Fruit fly (Drosophila melanogaster) whole organism, embryonic: ENCODE results near the gene mRpS23.

Experiments
- Atf-2 ChIP-seq: fragments of 200-800 bp; sonication (Bioruptor generic); optimal IDR thresholded peaks from 2 replicates; lab custom pipeline; 2016; ENCODE audit warnings: missing biosample characterization, missing genetic modification characterization
- CG12104 ChIP-seq: fragments of 200-800 bp; sonication (Bioruptor generic); optimal IDR thresholded peaks from 3 replicates; lab custom pipeline; 2016; ENCODE audit warnings: missing biosample characterization, missing genetic modification characterization
- CG12769 ChIP-seq: fragments of 200-800 bp; sonication (Bioruptor generic); optimal IDR thresholded peaks from 2 replicates; lab custom pipeline; 2019; ENCODE audit warnings: missing biosample characterization, mild to moderate bottlenecking, missing genetic modification characterization, moderate library complexity
- CG12942 ChIP-seq: fragments of 200-800 bp; sonication (Bioruptor generic); optimal IDR thresholded peaks from 3 replicates; lab custom pipeline; 2016; ENCODE audit warnings: missing biosample characterization, missing genetic modification characterization
- CG13424 ChIP-seq: fragments of 200-800 bp; sonication (Bioruptor generic); optimal IDR thresholded peaks from 2 replicates; lab custom pipeline; 2019; ENCODE audit warnings: missing biosample characterization, mild to moderate bottlenecking, missing genetic modification characterization, moderate library complexity
- CG15269 ChIP-seq: fragments of 200-800 bp; sonication (Bioruptor generic); optimal IDR thresholded peaks from 2 replicates; lab custom pipeline; 2018; ENCODE audit warnings: missing biosample characterization, mild to moderate bottlenecking, missing genetic modification characterization, moderate library complexity
- CG18764 ChIP-seq: fragments of 200-800 bp; sonication (Bioruptor generic); optimal IDR thresholded peaks from 3 replicates; lab custom pipeline; 2016; ENCODE audit warnings: missing biosample characterization, missing genetic modification characterization
- CG31224 ChIP-seq: fragments of 200-800 bp; sonication (Bioruptor generic); IDR thresholded peaks from 2 replicates; pipeline ENCODE4 v1.3.6; 2022; ENCODE audit warnings: missing biosample characterization, missing genetic modification characterization
- CG3407 ChIP-seq: fragments of 200-800 bp; sonication (Bioruptor generic); optimal IDR thresholded peaks from 2 replicates; lab custom pipeline; 2018; ENCODE audit warnings: missing biosample characterization, mild to moderate bottlenecking, missing genetic modification characterization
- CG34224 ChIP-seq: fragments of 200-800 bp; sonication (Bioruptor generic); IDR thresholded peaks from 3 replicates; pipeline ENCODE4 v1.3.6; 2022; ENCODE audit warnings: missing biosample characterization, missing genetic modification characterization; ENCODE audit not compliant: partially characterized antibody
- CG3838 ChIP-seq: fragments of 200-800 bp; sonication (Bioruptor generic); optimal IDR thresholded peaks from 3 replicates; lab custom pipeline; 2016; ENCODE audit warnings: missing biosample characterization, missing genetic modification characterization
- CG43689 ChIP-seq: fragments of 200-800 bp; sonication (Bioruptor generic); IDR thresholded peaks from 2 replicates; pipeline ENCODE4 v1.3.6; 2022; ENCODE audit warnings: missing biosample characterization, missing genetic modification characterization
- CG6175 ChIP-seq: fragments of 200-800 bp; sonication (Bioruptor generic); IDR thresholded peaks from 3 replicates; pipeline ENCODE4 v1.3.6; 2022; ENCODE audit warnings: missing biosample characterization, missing genetic modification characterization
- CG7556 ChIP-seq: fragments of 200-800 bp; sonication (Bioruptor generic); optimal IDR thresholded peaks from 2 replicates; lab custom pipeline; 2017; ENCODE audit warnings: missing biosample characterization, mild to moderate bottlenecking, missing genetic modification characterization
- CG7963 ChIP-seq: fragments of 200-800 bp; sonication (Bioruptor generic); IDR thresholded peaks from 3 replicates; pipeline ENCODE4 v1.3.6; 2022; ENCODE audit warnings: missing biosample characterization, missing genetic modification characterization; ENCODE audit not compliant: partially characterized antibody
- CG7987 ChIP-seq: fragments of 200-800 bp; sonication (Bioruptor generic); optimal IDR thresholded peaks from 2 replicates; lab custom pipeline; 2018; ENCODE audit warnings: missing biosample characterization, mild to moderate bottlenecking, missing genetic modification characterization, moderate library complexity
- CkIIα-i1 ChIP-seq: fragments of 200-800 bp; sonication (Bioruptor generic); IDR thresholded peaks from 2 replicates; pipeline ENCODE4 v1.3.6; 2022; ENCODE audit warnings: missing biosample characterization, missing genetic modification characterization
- D19B ChIP-seq: fragments of 200-800 bp; sonication (Bioruptor generic); optimal IDR thresholded peaks from 2 replicates; lab custom pipeline; 2017; ENCODE audit warnings: missing biosample characterization, mild to moderate bottlenecking, missing genetic modification characterization
- Deaf1 ChIP-seq: fragments of 200-800 bp; optimal IDR thresholded peaks from 3 replicates; lab custom pipeline; 2019; ENCODE audit warnings: missing biosample characterization, mild to moderate bottlenecking, missing genetic modification characterization, moderate library complexity
- Doc3 ChIP-seq: fragments of 200-800 bp; sonication (Bioruptor generic); IDR thresholded peaks from 3 replicates; pipeline ENCODE4 v1.3.6; 2022; ENCODE audit warnings: missing biosample characterization, missing genetic modification characterization; ENCODE audit not compliant: partially characterized antibody
- ERR ChIP-seq: fragments of 200-800 bp; sonication (Bioruptor generic); optimal IDR thresholded peaks from 2 replicates; lab custom pipeline; 2016; ENCODE audit warnings: missing biosample characterization, missing genetic modification characterization
- Mad ChIP-seq: fragments of 200-800 bp; sonication (Bioruptor generic); optimal IDR thresholded peaks from 2 replicates; lab custom pipeline; 2016; ENCODE audit warnings: missing biosample characterization, missing genetic modification characterization
- Med ChIP-seq: fragments of 200-800 bp; sonication (Bioruptor generic); peaks from one replicate; lab custom pipeline; 2016; ENCODE audit warnings: missing biosample characterization, missing genetic modification characterization, mild to moderate bottlenecking, inconsistent platforms, moderate library complexity
- Mes4 ChIP-seq: fragments of 200-800 bp; sonication (Bioruptor generic); optimal IDR thresholded peaks from 2 replicates; lab custom pipeline; 2016; ENCODE audit warnings: missing biosample characterization, missing genetic modification characterization
- Mrtf ChIP-seq: fragments of 200-800 bp; sonication (Bioruptor generic); IDR thresholded peaks from 3 replicates; pipeline ENCODE4 v1.3.6; 2022; ENCODE audit warnings: missing biosample characterization, missing genetic modification characterization
- Opbp ChIP-seq: fragments of 200-800 bp; sonication (Bioruptor generic); IDR thresholded peaks from 3 replicates; pipeline ENCODE4 v1.3.6; 2022; ENCODE audit warnings: missing biosample characterization, missing genetic modification characterization; ENCODE audit not compliant: partially characterized antibody
- Six4 ChIP-seq: fragments of 200-800 bp; sonication (Bioruptor generic); optimal IDR thresholded peaks from 2 replicates; lab custom pipeline; 2016; ENCODE audit warnings: missing biosample characterization, missing genetic modification characterization
- Ssrp ChIP-seq: fragments of 200-800 bp; sonication (Bioruptor generic); optimal IDR thresholded peaks from 2 replicates; lab custom pipeline; 2018; ENCODE audit warnings: missing biosample characterization, mild to moderate bottlenecking, missing genetic modification characterization, moderate library complexity
- amos ChIP-seq: fragments of 200-800 bp; sonication (Bioruptor generic); IDR thresholded peaks from 2 replicates; pipeline ENCODE4 v1.3.6; 2022; ENCODE audit warnings: missing biosample characterization, missing genetic modification characterization; ENCODE audit not compliant: partially characterized antibody
- chif ChIP-seq, 2 experiments: fragments of 200-800 bp; sonication (Bioruptor generic); optimal IDR thresholded peaks; 3 replicates each; lab custom pipeline; 2016; ENCODE audit warnings: missing biosample characterization in 2 of 2, missing genetic modification characterization in 2 of 2
- fd96Cb ChIP-seq: fragments of 200-800 bp; sonication (Bioruptor generic); optimal IDR thresholded peaks from 2 replicates; lab custom pipeline; 2018; ENCODE audit warnings: missing biosample characterization, mild to moderate bottlenecking, missing genetic modification characterization, moderate library complexity
- fru ChIP-seq: fragments of >200 bp; optimal IDR thresholded peaks from 2 replicates; lab custom pipeline; 2017
- ftz-f1 ChIP-seq: fragments of 200-800 bp; sonication (Bioruptor generic); optimal IDR thresholded peaks from 2 replicates; lab custom pipeline; 2016; ENCODE audit warnings: missing biosample characterization, missing genetic modification characterization
- gro ChIP-seq: fragments of 200-800 bp; sonication (Bioruptor generic); optimal IDR thresholded peaks from 2 replicates; lab custom pipeline; 2016; ENCODE audit warnings: missing biosample characterization, missing genetic modification characterization
- hkb ChIP-seq, 2 experiments: fragments of 200-800 bp in 1 of 2; fragments of >200 bp in 1 of 2; sonication (Bioruptor generic) in 1 of 2; IDR thresholded peaks in 1 of 2; optimal IDR thresholded peaks in 1 of 2; 2 replicates each; pipeline versions ENCODE4 v1.3.6 to Lab custom; 2017 to 2022; ENCODE audit warnings: missing biosample characterization in 1 of 2, missing genetic modification characterization in 1 of 2
- ind ChIP-seq: fragments of 200-800 bp; sonication (Bioruptor generic); optimal IDR thresholded peaks from 3 replicates; lab custom pipeline; 2016; ENCODE audit warnings: missing biosample characterization, missing genetic modification characterization
- lov ChIP-seq, 2 experiments: fragments of 200-800 bp in 1 of 2; fragments of >200 bp in 1 of 2; sonication (Bioruptor generic) in 1 of 2; IDR thresholded peaks in 1 of 2; optimal IDR thresholded peaks in 1 of 2; 2 replicates in 1 of 2; 3 replicates in 1 of 2; pipeline versions ENCODE4 v1.3.6 to Lab custom; 2017 to 2022; ENCODE audit warnings: missing biosample characterization in 1 of 2, missing genetic modification characterization in 1 of 2
- nerfin-1 ChIP-seq: fragments of 200-800 bp; sonication (Bioruptor generic); optimal IDR thresholded peaks from 3 replicates; lab custom pipeline; 2019; ENCODE audit warnings: missing biosample characterization, mild to moderate bottlenecking, missing genetic modification characterization, moderate library complexity
- p53 ChIP-seq: fragments of 200-800 bp; sonication (Bioruptor generic); optimal IDR thresholded peaks from 2 replicates; lab custom pipeline; 2016; ENCODE audit warnings: missing biosample characterization, missing genetic modification characterization
- scrt ChIP-seq: fragments of 200-800 bp; sonication (Bioruptor generic); optimal IDR thresholded peaks from 2 replicates; lab custom pipeline; 2018; ENCODE audit warnings: missing biosample characterization, mild to moderate bottlenecking, missing genetic modification characterization, moderate library complexity
- sd ChIP-seq: fragments of 200-800 bp; sonication (Bioruptor generic); optimal IDR thresholded peaks from 3 replicates; lab custom pipeline; 2018; ENCODE audit warnings: missing biosample characterization, mild to moderate bottlenecking, missing genetic modification characterization, moderate library complexity
- sens ChIP-seq: fragments of 200-800 bp; sonication (Bioruptor generic); peaks from one replicate; lab custom pipeline; 2016; ENCODE audit warnings: missing biosample characterization, missing genetic modification characterization
- seq ChIP-seq: fragments of 200-800 bp; sonication (Bioruptor generic); IDR thresholded peaks from 2 replicates; pipeline ENCODE4 v1.3.6; 2022; ENCODE audit warnings: missing biosample characterization, missing genetic modification characterization
- slou ChIP-seq: fragments of 200-800 bp; sonication (Bioruptor generic); optimal IDR thresholded peaks from 3 replicates; lab custom pipeline; 2016; ENCODE audit warnings: missing biosample characterization, missing genetic modification characterization
- tll ChIP-seq, 2 experiments: fragments of 200-800 bp in 1 of 2; fragments of >200 bp in 1 of 2; sonication (Bioruptor generic) in 1 of 2; optimal IDR thresholded peaks; 2 replicates each; lab custom pipeline; 2017 to 2019; ENCODE audit warnings: missing biosample characterization in 2 of 2, missing genetic modification characterization in 2 of 2, mild to moderate bottlenecking in 1 of 2, moderate library complexity in 1 of 2
- twi ChIP-seq: fragments of 200-800 bp; optimal IDR thresholded peaks from 2 replicates; lab custom pipeline; 2019; ENCODE audit warnings: missing biosample characterization, mild to moderate bottlenecking, missing genetic modification characterization, moderate library complexity
- vvl ChIP-seq: fragments of 200-800 bp; sonication (Bioruptor generic); IDR thresholded peaks from 2 replicates; pipeline ENCODE4 v1.3.6; 2022; ENCODE audit warnings: missing biosample characterization, missing genetic modification characterization

The mRpS23 gene

dm6 chr2L:13803805-13804560 lies 30.9 kb downstream of the mRpS23 start (continued):
- no peak for TF ChIP-seq fd96Cb
- peak; percentile 31 for TF ChIP-seq gro (GFP tag; lab: Kevin White, UChicago)
- no peak for TF ChIP-seq twi (tag; lab: Kevin White, UChicago)
- TF ChIP-seq seq (GFP tag; lab: Robert Waterston, UW) = no peak
- no peak for TF ChIP-seq Doc3 (GFP tag; lab: Robert Waterston, UW)
- TF ChIP-seq CG15269 (tag; lab: Kevin White, UChicago) = no peak
- no peak for TF ChIP-seq nerfin-1
- TF ChIP-seq CG13424 (tag; lab: Kevin White, UChicago) = no peak
- TF ChIP-seq p53 = no peak
- no peak for TF ChIP-seq CG34224 (GFP tag; lab: Robert Waterston, UW)
- no peak for TF ChIP-seq CG3407 (GFP tag; lab: Kevin White, UChicago)
- no peak for TF ChIP-seq D19B (GFP tag; lab: Kevin White, UChicago)
- TF ChIP-seq ind (GFP tag; lab: Kevin White, UChicago) = no peak
- TF ChIP-seq Ssrp (tag; lab: Kevin White, UChicago) = no peak
- no peak for TF ChIP-seq lov (optimal IDR thresholded peaks at IDR 0.05; lab: Kevin White, UChicago)
- TF ChIP-seq lov (GFP tag; IDR thresholded peaks at IDR 0.05; lab: Robert Waterston, UW) = no peak
- TF ChIP-seq ERR (GFP tag; lab: Kevin White, UChicago) = no peak
- TF ChIP-seq CG3838 (GFP tag; lab: Kevin White, UChicago) = no peak
- TF ChIP-seq Med = peak; percentile 64
- no peak for TF ChIP-seq Mad (GFP tag; lab: Kevin White, UChicago)
- TF ChIP-seq Mrtf (GFP tag; lab: Robert Waterston, UW) = no peak
- no peak for TF ChIP-seq CG18764
- TF ChIP-seq CG7987 (GFP tag; lab: Kevin White, UChicago) = peak; percentile 94
- no peak for TF ChIP-seq fru (lab: Kevin White, UChicago)
- peak; percentile 75 for TF ChIP-seq sd (tag; lab: Kevin White, UChicago)
- TF ChIP-seq CG12942 (GFP tag; lab: Kevin White, UChicago) = no peak
- no peak for TF ChIP-seq scrt
- TF ChIP-seq CG7963 = no peak
- TF ChIP-seq CG12769 (tag; lab: Kevin White, UChicago) = peak; percentile 38
- no peak for TF ChIP-seq CG31224 (GFP tag; lab: Robert Waterston, UW)
- no peak for TF ChIP-seq chif (GFP tag; optimal IDR thresholded peaks at IDR 0.05; lab: Kevin White, UChicago)
- TF ChIP-seq hkb (optimal IDR thresholded peaks at IDR 0.05; lab: Kevin White, UChicago) = no peak
- no peak for TF ChIP-seq hkb (GFP tag; IDR thresholded peaks at IDR 0.05; lab: Robert Waterston, UW)
- peak; percentile 82 for TF ChIP-seq Deaf1 (tag; lab: Kevin White, UChicago)
- no peak for TF ChIP-seq ftz-f1 (GFP tag; lab: Kevin White, UChicago)

dm6 chr2L:13803032-13803661 lies 31.7 kb downstream of the mRpS23 start, which contains the start of gene CAH1:
Gene CAH1 (plus strand): TSS chr2L:13803626.
- TF ChIP-seq twi (tag; lab: Kevin White, UChicago) (no peak), Atf-2 (no peak), CG43689 (GFP tag; lab: Robert Waterston, UW) (no peak), CG12104 (GFP tag; lab: Kevin White, UChicago) (no peak), CG7556 (GFP tag; lab: Kevin White, UChicago) (no peak), amos (GFP tag; lab: Robert Waterston, UW) (peak; percentile 19; the same call in 1 of the 2 replicates), Six4 (GFP tag; lab: Kevin White, UChicago) (no peak), CkIIα-i1 (GFP tag; lab: Robert Waterston, UW) (no peak), tll (GFP tag; optimal IDR thresholded peaks at IDR 0.05; lab: Kevin White, UChicago) (no peak), slou (no peak), Mes4 (no peak), Med (peak; percentile 73), vvl (GFP tag; lab: Robert Waterston, UW) (peak; percentile 57; the same call in 1 of the 2 replicates), sens (GFP tag; lab: Kevin White, UChicago) (peak; percentile 47), Opbp (no peak), CG6175 (GFP tag; lab: Robert Waterston, UW) (0 out of 3 replicates have a peak, but pooled peaks have one; percentile 61)
